Worm (Caenorhabditis elegans) whole organism, L3 larva: Measurements from ENCODE around the gene psa-3.

Experiments used
- elt-3 ChIP-seq, 3 experiments: fragments of 150-350 bp in 1 of 3; sonication (generic microtip) in 2 of 3; optimal IDR thresholded peaks; 2 replicates in 2 of 3; 4 replicates in 1 of 3; lab custom pipeline; 2014 to 2017; ENCODE audit warnings: missing biosample characterization in 3 of 3, missing genetic modification characterization in 3 of 3
- nhr-12 ChIP-seq: fragments of 150-350 bp; optimal IDR thresholded peaks from 2 replicates; lab custom pipeline; 2014; ENCODE audit warnings: missing biosample characterization, missing genetic modification characterization
- nhr-25 ChIP-seq: sonication (generic microtip); optimal IDR thresholded peaks from 2 replicates; lab custom pipeline; 2017; ENCODE audit warnings: missing biosample characterization, missing genetic modification characterization
- pha-4 ChIP-seq: fragments of 150-350 bp; optimal IDR thresholded peaks from 2 replicates; lab custom pipeline; 2014; ENCODE audit warnings: missing biosample characterization, missing genetic modification reagents, missing genetic modification characterization
- tbx-2 ChIP-seq: sonication (generic microtip); optimal IDR thresholded peaks from 2 replicates; lab custom pipeline; 2016; ENCODE audit warnings: mild to moderate bottlenecking, missing genetic modification characterization, missing compliant biosample characterization
- ztf-11 ChIP-seq: fragments of 150-350 bp; optimal IDR thresholded peaks from 2 replicates; lab custom pipeline; 2014; ENCODE audit warnings: missing biosample characterization, missing genetic modification characterization

DNA sequence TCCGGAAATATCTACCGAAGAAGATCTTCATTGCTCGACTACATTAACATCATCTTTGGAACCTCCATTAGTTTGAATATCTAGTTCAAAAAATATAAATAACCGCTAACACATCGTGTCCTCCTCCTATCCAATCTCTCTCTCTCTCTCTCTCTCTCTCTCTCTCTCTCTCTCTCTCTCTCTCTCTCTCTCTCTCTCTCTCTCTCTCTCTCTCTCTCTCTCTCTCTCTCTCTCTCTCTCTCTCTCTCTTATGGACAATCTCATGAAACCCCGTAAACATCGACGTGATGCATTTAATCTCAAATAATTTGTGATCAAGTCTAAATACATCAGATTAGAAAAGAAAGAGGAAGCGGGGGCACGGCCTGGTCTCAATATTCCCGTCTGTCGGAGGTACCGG lies 25.5 kb upstream of the psa-3 start:
- TF ChIP-seq ztf-11 (tag; lab: Kevin White, UChicago) (no peak), elt-3 (tag; optimal IDR thresholded peaks at IDR 0.05; lab: Kevin White, UChicago) (no peak), nhr-12 (tag; lab: Kevin White, UChicago) (no peak), tbx-2 (tag; lab: Kevin White, UChicago) (no peak), nhr-25 (tag; lab: Kevin White, UChicago) (peak; percentile 9), pha-4 (tag; lab: Kevin White, UChicago) (no peak)
